Worm (Caenorhabditis elegans): ENCODE measurements around the gene Y41D4B.6.

Y41D4B.6 gene

ce11 chrIV:1655312-1655711, 21.8 kb downstream of the Y41D4B.6 start:
- TF ChIP-seq sox-4 (tag; optimal IDR thresholded peaks at IDR 0.05) (no peak), lin-13 (GFP tag; optimal IDR thresholded peaks at IDR 0.05) (no peak), C04F5.9 (tag; optimal IDR thresholded peaks at IDR 0.05) (no peak), nhr-20 (tag; optimal IDR thresholded peaks at IDR 0.05) (peak; percentile 66), lsy-2 (tag; optimal IDR thresholded peaks at IDR 0.05) (peak; percentile 17 to 65), zip-4 (GFP tag; optimal IDR thresholded peaks at IDR 0.05) (no peak), nhr-71 (tag; optimal IDR thresholded peaks at IDR 0.05) (peak; percentile 54), egl-27 (tag; optimal IDR thresholded peaks at IDR 0.05) (no peak), fkh-4 (tag; optimal IDR thresholded peaks at IDR 0.05; ENCODE audit: borderline replicate concordance) (no peak), unc-30 (tag; optimal IDR thresholded peaks at IDR 0.05) (no peak), hlh-4 (tag; optimal IDR thresholded peaks at IDR 0.05) (no peak), nhr-84 (tag; optimal IDR thresholded peaks at IDR 0.05) (no peak), zag-1 (tag; optimal IDR thresholded peaks at IDR 0.05) (no peak), vab-15 (tag; optimal IDR thresholded peaks at IDR 0.05) (no peak), skn-1 (tag; optimal IDR thresholded peaks at IDR 0.05) (peak; percentile 14), hpl-2 (GFP tag; optimal IDR thresholded peaks at IDR 0.05) (no peak), sptf-1 (tag; optimal IDR thresholded peaks at IDR 0.05) (no peak), Y116A8C.19 (tag; optimal IDR thresholded peaks at IDR 0.05; ENCODE audit: borderline replicate concordance) (no peak), grh-1 (GFP tag; IDR thresholded peaks at IDR 0.05) (no peak; the same call in 1 of the 2 replicates), nhr-47 (tag; optimal IDR thresholded peaks at IDR 0.05) (peak; percentile 24), elt-3 (tag; optimal IDR thresholded peaks at IDR 0.05) (peak in 2 of 6 experiments; percentile 31 to 75), efl-1 (optimal IDR thresholded peaks at IDR 0.05) (peak in 1 of 2 experiments; percentile 9), efl-1 (GFP tag; optimal IDR thresholded peaks at IDR 0.05 in 1 of 2) (peak in 1 of 2 experiments; percentile 81), unc-98 (GFP tag; IDR thresholded peaks at IDR 0.05) (no peak), lin-39 (tag; optimal IDR thresholded peaks at IDR 0.05) (no peak), snu-23 (GFP tag; optimal IDR thresholded peaks at IDR 0.05) (peak; percentile 71), rnt-1 (tag; optimal IDR thresholded peaks at IDR 0.05) (no peak), ets-5 (GFP tag; IDR thresholded peaks at IDR 0.05) (no peak), nhr-76 (tag; optimal IDR thresholded peaks at IDR 0.05) (no peak), tbx-2 (tag; optimal IDR thresholded peaks at IDR 0.05) (peak; percentile 11), ztf-4 (tag; optimal IDR thresholded peaks at IDR 0.05) (no peak), unc-62 (GFP tag; optimal IDR thresholded peaks at IDR 0.05) (no peak), ceh-63 (GFP tag; optimal IDR thresholded peaks at IDR 0.05) (no peak), nhr-11 (tag; optimal IDR thresholded peaks at IDR 0.05) (no peak), F16B12.6 (tag; optimal IDR thresholded peaks at IDR 0.05) (no peak), snpc-4 (tag; optimal IDR thresholded peaks at IDR 0.05) (no peak), nhr-28 (tag; optimal IDR thresholded peaks at IDR 0.05) (no peak), mef-2 (tag; optimal IDR thresholded peaks at IDR 0.05) (no peak), mab-9 (GFP tag; IDR thresholded peaks at IDR 0.05) (no peak), hlh-17 (GFP tag; optimal IDR thresholded peaks at IDR 0.05; ENCODE audit: borderline replicate concordance) (no peak), lin-35 (GFP tag; optimal IDR thresholded peaks at IDR 0.05) (peak in 1 of 2 experiments; percentile 63), nhr-12 (tag; optimal IDR thresholded peaks at IDR 0.05) (no peak), alr-1 (tag; optimal IDR thresholded peaks at IDR 0.05; ENCODE audit: borderline replicate concordance) (no peak), dsc-1 (tag; optimal IDR thresholded peaks at IDR 0.05) (no peak), irx-1 (tag; optimal IDR thresholded peaks at IDR 0.05) (no peak), nhr-77 (tag; optimal IDR thresholded peaks at IDR 0.05) (no peak), ces-1 (GFP tag; optimal IDR thresholded peaks at IDR 0.05) (no peak), C34B4.2 (tag; optimal IDR thresholded peaks at IDR 0.05) (no peak), ztf-11 (tag; optimal IDR thresholded peaks at IDR 0.05) (no peak), lin-15B (tag; optimal IDR thresholded peaks at IDR 0.05) (no peak), aha-1 (tag; optimal IDR thresholded peaks at IDR 0.05) (no peak), xbp-1 (tag; optimal IDR thresholded peaks at IDR 0.05) (no peak), egl-13 (tag; optimal IDR thresholded peaks at IDR 0.05) (no peak), elt-2 (tag; optimal IDR thresholded peaks at IDR 0.05) (no peak)

Data from whole organism, L1 larva.